Fruit fly (Drosophila melanogaster): Measurements from ENCODE around the gene wts.
A peak's percentile ranks its signal among the peaks of the same experiment; 100 is the strongest.

dm6 chr3R:30816200-30816599 lies 9.8 kb upstream of the wts start:
- TF ChIP-seq CG7101 (tag; optimal IDR thresholded peaks at IDR 0.05) (no peak), bab1 (GFP tag; optimal IDR thresholded peaks at IDR 0.05) (no peak), Clk (GFP tag; optimal IDR thresholded peaks at IDR 0.05) (no peak), Hr96 (GFP tag; optimal IDR thresholded peaks at IDR 0.05) (no peak), CG11617 (GFP tag; optimal IDR thresholded peaks at IDR 0.05) (no peak), Mnt (GFP tag; optimal IDR thresholded peaks at IDR 0.05) (no peak), CG7045 (GFP tag; optimal IDR thresholded peaks at IDR 0.05) (no peak), CG12768 (GFP tag; optimal IDR thresholded peaks at IDR 0.05) (no peak), kay (GFP tag; ENCODE audit: borderline replicate concordance) (peak; percentile 9), CG1620 (GFP tag; optimal IDR thresholded peaks at IDR 0.05) (no peak), CG33017 (tag; optimal IDR thresholded peaks at IDR 0.05) (no peak), cic (GFP tag; optimal IDR thresholded peaks at IDR 0.05) (no peak), toe (GFP tag; optimal IDR thresholded peaks at IDR 0.05) (no peak)

Data from whole organism, adult.